Fruit fly (Drosophila melanogaster): ENCODE data around the gene CG43861.

CG43861 gene

dm6 chr2L:19960930-19961329 lies 56.2 kb downstream of the CG43861 start, which contains the start of gene CG34051:
Gene CG34051 (minus strand): TSS chr2L:19961030.
- TF ChIP-seq sv (GFP tag; optimal IDR thresholded peaks at IDR 0.05) = no peak
- TF ChIP-seq OdsH (GFP tag; optimal IDR thresholded peaks at IDR 0.05) = no peak
- TF ChIP-seq ey (GFP tag; optimal IDR thresholded peaks at IDR 0.05) = no peak
- TF ChIP-seq rgr (GFP tag; optimal IDR thresholded peaks at IDR 0.05) = no peak
- no peak for TF ChIP-seq woc (GFP tag; optimal IDR thresholded peaks at IDR 0.05)
- TF ChIP-seq foxo (GFP tag; optimal IDR thresholded peaks at IDR 0.05) = no peak
- TF ChIP-seq Mio (GFP tag; optimal IDR thresholded peaks at IDR 0.05) = no peak
- no peak for TF ChIP-seq br (GFP tag; optimal IDR thresholded peaks at IDR 0.05)
- no peak for TF ChIP-seq fru (GFP tag; optimal IDR thresholded peaks at IDR 0.05)
- no peak for TF ChIP-seq dl (GFP tag; optimal IDR thresholded peaks at IDR 0.05; ENCODE audit: insufficient read depth in 1 of 2, partially characterized antibody in 2 of 2)
- TF ChIP-seq HLH106 (tag; optimal IDR thresholded peaks at IDR 0.05) = no peak
- no peak for TF ChIP-seq Dfd (GFP tag; optimal IDR thresholded peaks at IDR 0.05)
- no peak for TF ChIP-seq lola (GFP tag; optimal IDR thresholded peaks at IDR 0.05)
- TF ChIP-seq Jra (GFP tag; optimal IDR thresholded peaks at IDR 0.05) = no peak
- no peak for TF ChIP-seq dmrt93B (GFP tag; optimal IDR thresholded peaks at IDR 0.05)
- no peak for TF ChIP-seq Sp1 (GFP tag; optimal IDR thresholded peaks at IDR 0.05)
- no peak for TF ChIP-seq Hr78 (GFP tag; optimal IDR thresholded peaks at IDR 0.05)
- no peak for TF ChIP-seq sage (GFP tag; optimal IDR thresholded peaks at IDR 0.05)

dm6 chr2L:19958520-19959161 lies 58.4 kb downstream of the CG43861 start, which contains the start of gene COX4:
Gene COX4 (plus strand): TSS chr2L:19958713.
- TF ChIP-seq sage (GFP tag; optimal IDR thresholded peaks at IDR 0.05) (peak; percentile 43), Vsx2 (GFP tag; optimal IDR thresholded peaks at IDR 0.05; ENCODE audit: partially characterized antibody) (peak; percentile 57), Mio (GFP tag; optimal IDR thresholded peaks at IDR 0.05) (no peak), Hnf4 (GFP tag; optimal IDR thresholded peaks at IDR 0.05) (no peak)

- TF ChIP-seq foxo (GFP tag; optimal IDR thresholded peaks at IDR 0.05) = no peak
- no peak for TF ChIP-seq Sp1 (GFP tag; optimal IDR thresholded peaks at IDR 0.05)
- no peak for TF ChIP-seq sage (GFP tag; optimal IDR thresholded peaks at IDR 0.05)
- TF ChIP-seq usp (GFP tag; optimal IDR thresholded peaks at IDR 0.05) = no peak
- no peak for TF ChIP-seq dl (GFP tag; optimal IDR thresholded peaks at IDR 0.05; ENCODE audit: insufficient read depth in 1 of 2, partially characterized antibody in 2 of 2)
- no peak for TF ChIP-seq h (GFP tag; optimal IDR thresholded peaks at IDR 0.05)
- TF ChIP-seq Hr78 (GFP tag; optimal IDR thresholded peaks at IDR 0.05) = no peak
- no peak for TF ChIP-seq Dfd (GFP tag; optimal IDR thresholded peaks at IDR 0.05)
- TF ChIP-seq pan (optimal IDR thresholded peaks at IDR 0.05) = no peak
- no peak for TF ChIP-seq Hnf4 (GFP tag; optimal IDR thresholded peaks at IDR 0.05)
- TF ChIP-seq GATAd (GFP tag; optimal IDR thresholded peaks at IDR 0.05) = no peak
- no peak for TF ChIP-seq dsf (GFP tag; optimal IDR thresholded peaks at IDR 0.05; ENCODE audit: borderline replicate concordance)
- no peak for TF ChIP-seq br (GFP tag; optimal IDR thresholded peaks at IDR 0.05)
- no peak for TF ChIP-seq Dif (GFP tag; optimal IDR thresholded peaks at IDR 0.05; ENCODE audit: partially characterized antibody)
- TF ChIP-seq Rel (GFP tag; optimal IDR thresholded peaks at IDR 0.05) = no peak
- TF ChIP-seq Rel (tag; optimal IDR thresholded peaks at IDR 0.05) = no peak
- no peak for TF ChIP-seq N (GFP tag; optimal IDR thresholded peaks at IDR 0.05)
- TF ChIP-seq CrebA (GFP tag; optimal IDR thresholded peaks at IDR 0.05; ENCODE audit: borderline replicate concordance) = no peak
- no peak for TF ChIP-seq CG32264 (GFP tag; optimal IDR thresholded peaks at IDR 0.05)
- TF ChIP-seq OdsH (GFP tag; optimal IDR thresholded peaks at IDR 0.05) = no peak
These were observed 64.9 kb downstream of the CG43861 start for dm6 chr2L:19952221-19952620.

- no peak for TF ChIP-seq tai (GFP tag; optimal IDR thresholded peaks at IDR 0.05)
- no peak for TF ChIP-seq Mio (GFP tag; optimal IDR thresholded peaks at IDR 0.05)
- no peak for TF ChIP-seq fru (GFP tag; optimal IDR thresholded peaks at IDR 0.05)
- no peak for TF ChIP-seq HLH106 (tag; optimal IDR thresholded peaks at IDR 0.05)
- TF ChIP-seq Hnf4 (GFP tag; optimal IDR thresholded peaks at IDR 0.05) = no peak
- TF ChIP-seq foxo (GFP tag; optimal IDR thresholded peaks at IDR 0.05) = no peak
- no peak for TF ChIP-seq Vsx2 (GFP tag; optimal IDR thresholded peaks at IDR 0.05; ENCODE audit: partially characterized antibody)
- no peak for TF ChIP-seq lola (GFP tag; optimal IDR thresholded peaks at IDR 0.05)
- TF ChIP-seq CrebA (GFP tag; optimal IDR thresholded peaks at IDR 0.05; ENCODE audit: borderline replicate concordance) = no peak
- TF ChIP-seq Abd-B (GFP tag; optimal IDR thresholded peaks at IDR 0.05) = no peak
- TF ChIP-seq N (GFP tag; optimal IDR thresholded peaks at IDR 0.05) = no peak
- TF ChIP-seq h (GFP tag; optimal IDR thresholded peaks at IDR 0.05) = no peak
- TF ChIP-seq Jra (GFP tag; optimal IDR thresholded peaks at IDR 0.05) = no peak
- no peak for TF ChIP-seq jim (GFP tag; optimal IDR thresholded peaks at IDR 0.05)
- no peak for TF ChIP-seq ey (GFP tag; optimal IDR thresholded peaks at IDR 0.05)
These were observed 65.4 kb downstream of the CG43861 start for dm6 chr2L:19951543-19952163.
